Worm (Caenorhabditis elegans) whole organism, mixed stage, embryonic: ENCODE results near the gene dpy-19.

Source experiments
- M03D4.4 ChIP-seq: sonication (generic microtip); optimal IDR thresholded peaks from 2 replicates; lab custom pipeline; 2017; ENCODE audit warnings: mild to moderate bottlenecking, missing genetic modification characterization, missing compliant biosample characterization
- bed-3 ChIP-seq: fragments of 200-800 bp; sonication (Bioruptor generic); optimal IDR thresholded peaks from 3 replicates; lab custom pipeline; 2018; ENCODE audit warnings: mild to moderate bottlenecking, missing genetic modification characterization, moderate library complexity, missing compliant biosample characterization
- ceh-39 ChIP-seq: fragments of 150-350 bp; optimal IDR thresholded peaks from 2 replicates; lab custom pipeline; 2014; ENCODE audit warnings: missing biosample characterization, missing genetic modification characterization
- ceh-43 ChIP-seq: fragments of 200-800 bp; sonication (Bioruptor generic); optimal IDR thresholded peaks from 2 replicates; lab custom pipeline; 2018; ENCODE audit warnings: mild to moderate bottlenecking, missing genetic modification characterization, moderate library complexity, missing compliant biosample characterization
- ceh-83 ChIP-seq: fragments of 200-800 bp; sonication (Bioruptor generic); optimal IDR thresholded peaks from 2 replicates; lab custom pipeline; 2018; ENCODE audit warnings: mild to moderate bottlenecking, missing genetic modification characterization, missing compliant biosample characterization
- ces-1 ChIP-seq: fragments of 150-350 bp; optimal IDR thresholded peaks from 2 replicates; lab custom pipeline; 2014; ENCODE audit warnings: missing biosample characterization, missing genetic modification reagents, missing genetic modification characterization
- cnd-1 ChIP-seq: fragments of 200-800 bp; sonication (Bioruptor generic); optimal IDR thresholded peaks from 2 replicates; lab custom pipeline; 2018; ENCODE audit warnings: mild to moderate bottlenecking, missing genetic modification characterization, missing compliant biosample characterization
- drap-1 ChIP-seq: fragments of 200-800 bp; sonication (Bioruptor generic); optimal IDR thresholded peaks from 3 replicates; lab custom pipeline; 2018; ENCODE audit warnings: mild to moderate bottlenecking, missing genetic modification characterization, missing compliant biosample characterization
- elt-1 ChIP-seq: sonication (generic microtip); optimal IDR thresholded peaks from 2 replicates; lab custom pipeline; 2017; ENCODE audit warnings: missing genetic modification characterization, mild to moderate bottlenecking, missing compliant biosample characterization, antibody characterized with exemption, moderate library complexity, borderline replicate concordance; ENCODE audit not compliant: insufficient read depth
- elt-3 ChIP-seq: fragments of 150-350 bp; optimal IDR thresholded peaks from 2 replicates; lab custom pipeline; 2014; ENCODE audit warnings: missing biosample characterization, missing genetic modification characterization
- flh-1 ChIP-seq: fragments of 200-800 bp; sonication (Bioruptor generic); optimal IDR thresholded peaks from 2 replicates; lab custom pipeline; 2018; ENCODE audit warnings: mild to moderate bottlenecking, missing genetic modification characterization, moderate library complexity, missing compliant biosample characterization
- ham-2 ChIP-seq: fragments of 200-800 bp; sonication (Bioruptor generic); optimal IDR thresholded peaks from 2 replicates; lab custom pipeline; 2018; ENCODE audit warnings: mild to moderate bottlenecking, missing genetic modification characterization, missing compliant biosample characterization
- hlh-1 ChIP-seq: fragments of 150-350 bp; optimal IDR thresholded peaks from 2 replicates; lab custom pipeline; 2014; ENCODE audit warnings: missing biosample characterization, missing genetic modification reagents, missing genetic modification characterization
- lin-13 ChIP-seq: fragments of 150-350 bp; optimal IDR thresholded peaks from 2 replicates; lab custom pipeline; 2014; ENCODE audit warnings: missing biosample characterization, missing genetic modification characterization
- lin-32 ChIP-seq: fragments of 200-800 bp; sonication (Bioruptor generic); optimal IDR thresholded peaks from 2 replicates; lab custom pipeline; 2018; ENCODE audit warnings: mild to moderate bottlenecking, missing genetic modification characterization, missing compliant biosample characterization
- lsy-2 ChIP-seq: fragments of 150-350 bp; optimal IDR thresholded peaks from 2 replicates; lab custom pipeline; 2014; ENCODE audit warnings: missing biosample characterization, missing genetic modification characterization
- mab-5 ChIP-seq: fragments of 150-350 bp; optimal IDR thresholded peaks from 2 replicates; lab custom pipeline; 2014; ENCODE audit warnings: missing biosample characterization, missing genetic modification characterization
- mep-1 ChIP-seq: fragments of 150-350 bp; optimal IDR thresholded peaks from 2 replicates; lab custom pipeline; 2017; ENCODE audit warnings: missing biosample characterization, missing genetic modification reagents, missing genetic modification characterization, inconsistent platforms
- mls-2 ChIP-seq: sonication (generic microtip); optimal IDR thresholded peaks from 2 replicates; lab custom pipeline; 2016; ENCODE audit warnings: mild to moderate bottlenecking, missing genetic modification characterization, moderate library complexity, missing compliant biosample characterization
- nhr-12 ChIP-seq: fragments of 150-350 bp; optimal IDR thresholded peaks from 2 replicates; lab custom pipeline; 2014; ENCODE audit warnings: missing biosample characterization, missing genetic modification characterization
- nhr-2 ChIP-seq: fragments of 150-350 bp; optimal IDR thresholded peaks from 2 replicates; lab custom pipeline; 2014; ENCODE audit warnings: missing biosample characterization, missing genetic modification characterization
- nhr-237 ChIP-seq: fragments of 150-350 bp; optimal IDR thresholded peaks from 2 replicates; lab custom pipeline; 2014; ENCODE audit warnings: missing biosample characterization, missing genetic modification characterization
- nhr-28 ChIP-seq: fragments of 150-350 bp; optimal IDR thresholded peaks from 2 replicates; lab custom pipeline; 2014; ENCODE audit warnings: missing biosample characterization, missing genetic modification characterization
- nhr-76 ChIP-seq: sonication (generic microtip); optimal IDR thresholded peaks from 2 replicates; lab custom pipeline; 2017; ENCODE audit warnings: missing biosample characterization, missing genetic modification characterization
- pha-4 ChIP-seq: fragments of 150-350 bp; optimal IDR thresholded peaks from 2 replicates; lab custom pipeline; 2018; ENCODE audit warnings: missing biosample characterization, missing genetic modification reagents, missing genetic modification characterization
- sem-2 ChIP-seq: fragments of 200-800 bp; sonication (Bioruptor generic); optimal IDR thresholded peaks from 2 replicates; lab custom pipeline; 2018; ENCODE audit warnings: mild to moderate bottlenecking, missing genetic modification characterization, missing compliant biosample characterization
- snpc-4 ChIP-seq: fragments of 150-350 bp; optimal IDR thresholded peaks from 2 replicates; lab custom pipeline; 2014; ENCODE audit warnings: missing biosample characterization, missing genetic modification characterization
- sptf-1 ChIP-seq: sonication (generic microtip); optimal IDR thresholded peaks from 2 replicates; lab custom pipeline; 2017; ENCODE audit warnings: mild to moderate bottlenecking, missing genetic modification characterization, moderate library complexity, missing compliant biosample characterization
- tbx-8 ChIP-seq: fragments of 200-800 bp; sonication (Bioruptor generic); optimal IDR thresholded peaks from 2 replicates; lab custom pipeline; 2018; ENCODE audit warnings: mild to moderate bottlenecking, missing genetic modification characterization, moderate library complexity, missing compliant biosample characterization
- unc-120 ChIP-seq: sonication (generic microtip); optimal IDR thresholded peaks from 2 replicates; lab custom pipeline; 2017; ENCODE audit warnings: missing genetic modification characterization, missing compliant biosample characterization; ENCODE audit not compliant: poor library complexity, severe bottlenecking
- unc-39 ChIP-seq: fragments of 150-350 bp; optimal IDR thresholded peaks from 2 replicates; lab custom pipeline; 2014; ENCODE audit warnings: missing biosample characterization, missing genetic modification characterization
- unc-62 ChIP-seq: fragments of 150-350 bp; optimal IDR thresholded peaks from 2 replicates; lab custom pipeline; 2014; ENCODE audit warnings: missing biosample characterization, missing genetic modification reagents, missing genetic modification characterization
- zip-8 ChIP-seq: fragments of 150-350 bp; optimal IDR thresholded peaks from 2 replicates; lab custom pipeline; 2014; ENCODE audit warnings: missing biosample characterization, missing genetic modification characterization
- ztf-11 ChIP-seq: fragments of 150-350 bp; optimal IDR thresholded peaks from 2 replicates; lab custom pipeline; 2014; ENCODE audit warnings: missing biosample characterization, missing genetic modification characterization

dpy-19 gene

ce11 chrIII:8678371-8678770 lies 11.1 kb upstream of the dpy-19 start (continued):
- TF ChIP-seq elt-1 (tag; lab: Kevin White, UChicago) (peak; percentile 61), mep-1 (tag; lab: Kevin White, UChicago) (peak; percentile 60), unc-120 (tag; lab: Kevin White, UChicago) (peak; percentile 90), ztf-11 (tag; lab: Kevin White, UChicago) (peak; percentile 61), nhr-237 (no peak), snpc-4 (tag; lab: Kevin White, UChicago) (no peak), nhr-2 (peak; percentile 20), ceh-83 (GFP tag; lab: Kevin White, UChicago) (peak; percentile 97), ceh-39 (tag; lab: Kevin White, UChicago) (peak; percentile 43), elt-3 (tag; lab: Kevin White, UChicago) (peak; percentile 63), bed-3 (GFP tag; lab: Kevin White, UChicago) (peak; percentile 91)
- TF ChIP-seq, all 35 proteins: peak for 30

ce11 chrIII:8674980-8675485 lies 7.8 kb upstream of the dpy-19 start, which contains the start of gene pgl-2:
Gene pgl-2, minus strand, starts transcription at chrIII:8675435.
- TF ChIP-seq flh-1 (GFP tag; lab: Kevin White, UChicago) (no peak), bed-3 (GFP tag; lab: Kevin White, UChicago) (no peak), snpc-4 (tag; lab: Kevin White, UChicago) (no peak), lin-13 (no peak), sem-2 (GFP tag; lab: Kevin White, UChicago) (no peak), nhr-2 (no peak), drap-1 (GFP tag; lab: Kevin White, UChicago) (no peak), ces-1 (no peak)

ce11 chrIII:8668717-8669116 lies 1.4 kb upstream of the dpy-19 start:
- TF ChIP-seq hlh-1 (tag; lab: Kevin White, UChicago) (peak; percentile 4), unc-62 (GFP tag; lab: Kevin White, UChicago) (peak; percentile 63), zip-8 (tag; lab: Kevin White, UChicago) (no peak), pha-4 (no peak)

- TF ChIP-seq tbx-8 (GFP tag; lab: Kevin White, UChicago): no peak
- no peak for TF ChIP-seq sem-2 (GFP tag; lab: Kevin White, UChicago)
- no peak for TF ChIP-seq ces-1
- no peak for TF ChIP-seq bed-3 (GFP tag; lab: Kevin White, UChicago)
- TF ChIP-seq cnd-1 (tag; lab: Kevin White, UChicago): no peak
- no peak for TF ChIP-seq zip-8 (tag; lab: Kevin White, UChicago)
- no peak for TF ChIP-seq nhr-12 (tag; lab: Kevin White, UChicago)
- TF ChIP-seq snpc-4 (tag; lab: Kevin White, UChicago): no peak
- TF ChIP-seq mls-2 (tag; lab: Kevin White, UChicago): no peak
- TF ChIP-seq, all 35 proteins: peak for 0
Observed at ce11 chrIII:8664897-8665388, 2.3 kb downstream of the dpy-19 start, which contains the start of gene F22B7.1. Gene F22B7.1, plus strand, starts transcription at chrIII:8665338.

ce11 chrIII:8663143-8663542 lies 4.1 kb downstream of the dpy-19 start:
- TF ChIP-seq ces-1: no peak
- no peak for TF ChIP-seq ztf-11 (tag; lab: Kevin White, UChicago)
- no peak for TF ChIP-seq snpc-4 (tag; lab: Kevin White, UChicago)
- TF ChIP-seq hlh-1 (tag; lab: Kevin White, UChicago): no peak
- TF ChIP-seq drap-1 (GFP tag; lab: Kevin White, UChicago): no peak
- TF ChIP-seq lin-32: no peak
- TF ChIP-seq nhr-76 (tag; lab: Kevin White, UChicago): no peak
- no peak for TF ChIP-seq ham-2 (GFP tag; lab: Kevin White, UChicago)

ce11 chrIII:8658367-8658761 lies 8.9 kb downstream of the dpy-19 start:
- TF ChIP-seq sem-2 (GFP tag; lab: Kevin White, UChicago) (no peak), elt-3 (tag; lab: Kevin White, UChicago) (peak; percentile 21), nhr-12 (tag; lab: Kevin White, UChicago) (no peak), nhr-237 (peak; percentile 43), cnd-1 (tag; lab: Kevin White, UChicago) (no peak), unc-39 (tag; lab: Kevin White, UChicago) (no peak), sptf-1 (tag; lab: Kevin White, UChicago) (no peak), bed-3 (GFP tag; lab: Kevin White, UChicago) (no peak), elt-1 (tag; lab: Kevin White, UChicago) (no peak), ces-1 (peak; percentile 48), drap-1 (GFP tag; lab: Kevin White, UChicago) (no peak), unc-62 (GFP tag; lab: Kevin White, UChicago) (peak; percentile 97), ztf-11 (tag; lab: Kevin White, UChicago) (no peak), nhr-2 (no peak), ceh-39 (tag; lab: Kevin White, UChicago) (no peak), unc-120 (tag; lab: Kevin White, UChicago) (peak; percentile 59), hlh-1 (tag; lab: Kevin White, UChicago) (peak; percentile 38), mep-1 (tag; lab: Kevin White, UChicago) (peak; percentile 46), tbx-8 (GFP tag; lab: Kevin White, UChicago) (no peak), flh-1 (GFP tag; lab: Kevin White, UChicago) (no peak), lsy-2 (tag; lab: Kevin White, UChicago) (no peak), mab-5 (tag; lab: Kevin White, UChicago) (no peak), nhr-28 (no peak), zip-8 (tag; lab: Kevin White, UChicago) (no peak), lin-32 (no peak), pha-4 (no peak), ham-2 (GFP tag; lab: Kevin White, UChicago) (no peak), ceh-43 (GFP tag; lab: Kevin White, UChicago) (no peak), M03D4.4 (tag; lab: Kevin White, UChicago) (no peak)
